Fruit fly (Drosophila melanogaster): ENCODE results near the gene Samuel.

The Samuel gene

DNA sequence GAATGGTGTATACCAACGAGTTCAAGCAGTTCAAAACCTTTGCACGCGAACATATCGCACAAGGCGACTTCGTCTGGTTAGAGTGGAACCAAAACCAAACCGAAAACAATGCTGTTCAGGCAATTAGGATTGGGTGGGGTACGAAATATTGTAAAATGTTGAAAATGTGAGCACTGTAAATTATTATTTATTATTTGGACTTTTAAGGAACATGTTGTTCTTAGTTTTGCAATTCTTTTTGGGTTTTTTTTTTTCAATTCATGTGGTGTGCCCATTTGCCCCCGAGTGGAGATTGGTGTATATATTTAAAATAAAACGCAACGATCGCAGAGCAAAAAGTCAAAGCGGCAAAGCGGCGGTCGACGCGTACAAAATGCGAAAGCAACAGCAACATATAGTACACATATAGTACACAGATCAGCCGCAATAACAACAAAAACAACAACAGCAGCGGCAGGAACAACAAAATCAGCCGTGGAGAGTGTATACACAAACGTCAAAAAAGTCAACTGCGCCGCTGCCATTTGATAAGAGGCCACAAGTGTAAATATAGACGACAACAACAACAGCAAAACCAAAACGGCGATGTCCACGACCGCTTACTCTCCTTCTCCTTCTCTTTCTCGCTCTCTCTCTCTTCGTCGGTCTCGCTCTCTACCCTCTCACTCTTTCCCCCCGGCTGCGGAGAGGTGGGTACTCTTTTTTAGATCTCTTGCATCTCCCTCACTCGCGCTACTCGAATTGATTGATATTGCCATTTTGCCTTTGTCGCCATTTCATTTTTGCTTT is 21.9 kb downstream of the Samuel start (continued):
- TF ChIP-seq ara (GFP tag; IDR thresholded peaks at IDR 0.05) (no peak), CG4424 (GFP tag; optimal IDR thresholded peaks at IDR 0.05) (peak; percentile 18), sr (GFP tag; IDR thresholded peaks at IDR 0.05) (0 out of 3 replicates have a peak, but pooled peaks have one; percentile 37), TFAM (GFP tag; optimal IDR thresholded peaks at IDR 0.05) (no peak), Camta (GFP tag; optimal IDR thresholded peaks at IDR 0.05) (no peak), Stat92E (GFP tag; optimal IDR thresholded peaks at IDR 0.05) (no peak), CG8765 (GFP tag; IDR thresholded peaks at IDR 0.05) (no peak), bigmax (GFP tag; optimal IDR thresholded peaks at IDR 0.05) (no peak), bowl (GFP tag; IDR thresholded peaks at IDR 0.05) (no peak), CG7271 (tag; optimal IDR thresholded peaks at IDR 0.05) (no peak), CG3281 (GFP tag; optimal IDR thresholded peaks at IDR 0.05) (peak; percentile 30), CG11560 (tag; IDR thresholded peaks at IDR 0.05) (no peak), Dp (GFP tag; optimal IDR thresholded peaks at IDR 0.05) (no peak), CTCF (GFP tag; optimal IDR thresholded peaks at IDR 0.05) (peak; percentile 19), knrl (GFP tag; IDR thresholded peaks at IDR 0.05; ENCODE audit: partially characterized antibody) (no peak), CG7987 (GFP tag; optimal IDR thresholded peaks at IDR 0.05) (peak; percentile 19), chn (GFP tag; optimal IDR thresholded peaks at IDR 0.05) (no peak), CG10209 (GFP tag; optimal IDR thresholded peaks at IDR 0.05) (peak; percentile 33), yki (optimal IDR thresholded peaks at IDR 0.05) (peak; percentile 32), H15 (GFP tag; IDR thresholded peaks at IDR 0.05) (no peak; the same call in 2 of the 3 replicates), CG1832 (GFP tag; optimal IDR thresholded peaks at IDR 0.05) (peak; percentile 77), exex (tag; optimal IDR thresholded peaks at IDR 0.05) (peak; percentile 35), Poxn (GFP tag; IDR thresholded peaks at IDR 0.05) (no peak), ash1 (GFP tag; optimal IDR thresholded peaks at IDR 0.05) (no peak), CG17568 (GFP tag; optimal IDR thresholded peaks at IDR 0.05) (peak; percentile 69), otp (GFP tag; IDR thresholded peaks at IDR 0.05) (peak; percentile 18; the same call in 1 of the 3 replicates), Drgx (GFP tag; IDR thresholded peaks at IDR 0.05) (peak; percentile 42), kni (GFP tag; optimal IDR thresholded peaks at IDR 0.05) (peak; percentile 83), CG10274 (GFP tag; optimal IDR thresholded peaks at IDR 0.05) (peak; percentile 23), CG4360 (GFP tag; IDR thresholded peaks at IDR 0.05) (peak; percentile 92), psq (GFP tag; optimal IDR thresholded peaks at IDR 0.05) (no peak), stc (GFP tag; IDR thresholded peaks at IDR 0.05) (no peak; the same call in 1 of the 2 replicates), bbx (GFP tag; IDR thresholded peaks at IDR 0.05; ENCODE audit: partially characterized antibody) (no peak), cato (GFP tag; optimal IDR thresholded peaks at IDR 0.05; ENCODE audit: borderline replicate concordance) (no peak), Fer1 (GFP tag; optimal IDR thresholded peaks at IDR 0.05) (peak; percentile 43), Ets65A (GFP tag) (peak; percentile 50), CG6683 (GFP tag; optimal IDR thresholded peaks at IDR 0.05) (peak; percentile 22), BtbVII (GFP tag; optimal IDR thresholded peaks at IDR 0.05) (peak; percentile 59), B-H1 (GFP tag; IDR thresholded peaks at IDR 0.05) (no peak; the same call in 1 of the 3 replicates), mirr (GFP tag; optimal IDR thresholded peaks at IDR 0.05) (peak; percentile 56), CG17802 (tag; optimal IDR thresholded peaks at IDR 0.05) (no peak), sens-2 (GFP tag; IDR thresholded peaks at IDR 0.05) (no peak), Sox102F (GFP tag; optimal IDR thresholded peaks at IDR 0.05) (peak; percentile 31), CG9609 (GFP tag; optimal IDR thresholded peaks at IDR 0.05) (no peak), CG2712 (tag; optimal IDR thresholded peaks at IDR 0.05) (peak; percentile 16), CG6813 (GFP tag; optimal IDR thresholded peaks at IDR 0.05) (peak; percentile 69), Adf1 (GFP tag; IDR thresholded peaks at IDR 0.05) (peak; percentile 71), dpn (GFP tag; optimal IDR thresholded peaks at IDR 0.05) (peak in 1 of 2 experiments; percentile 19), crol (GFP tag; IDR thresholded peaks at IDR 0.05) (peak; percentile 93), CG31388 (GFP tag; optimal IDR thresholded peaks at IDR 0.05) (no peak)

Measured in whole organism, embryonic.